Fruit fly (Drosophila melanogaster) whole organism, pupa: ENCODE results near the gene csw.

Source experiments
- CG12605 ChIP-seq: fragments of 200-800 bp; sonication (Bioruptor generic); IDR thresholded peaks from 2 replicates; pipeline ENCODE4 v1.3.6; 2022; ENCODE audit warnings: missing biosample characterization, missing genetic modification characterization
- CG14655 ChIP-seq: fragments of 200-800 bp; sonication (Bioruptor generic); optimal IDR thresholded peaks from 3 replicates; lab custom pipeline; 2017; ENCODE audit warnings: mild to moderate bottlenecking, missing biosample characterization, missing genetic modification reagents, missing genetic modification characterization
- CG15710 ChIP-seq: fragments of 200-800 bp; sonication (Bioruptor generic); optimal IDR thresholded peaks from 2 replicates; lab custom pipeline; 2018; ENCODE audit warnings: missing biosample characterization, mild to moderate bottlenecking, missing genetic modification characterization, moderate library complexity
- CG17806 ChIP-seq: fragments of 200-800 bp; sonication (Bioruptor generic); optimal IDR thresholded peaks from 2 replicates; lab custom pipeline; 2018; ENCODE audit warnings: missing biosample characterization, mild to moderate bottlenecking, missing genetic modification characterization, moderate library complexity
- CG34367 ChIP-seq: fragments of 200-800 bp; sonication (Bioruptor generic); optimal IDR thresholded peaks from 2 replicates; lab custom pipeline; 2018; ENCODE audit warnings: missing biosample characterization, mild to moderate bottlenecking, missing genetic modification characterization
- Pif1A ChIP-seq: fragments of 200-800 bp; sonication (Bioruptor generic); optimal IDR thresholded peaks from 3 replicates; lab custom pipeline; 2016; ENCODE audit warnings: missing biosample characterization, missing genetic modification characterization
- Pif1B ChIP-seq: fragments of 200-800 bp; sonication (Bioruptor generic); optimal IDR thresholded peaks from 3 replicates; lab custom pipeline; 2016; ENCODE audit warnings: missing biosample characterization, missing genetic modification characterization
- gl ChIP-seq: fragments of 200-800 bp; sonication (Bioruptor generic); optimal IDR thresholded peaks from 2 replicates; lab custom pipeline; 2018; ENCODE audit warnings: missing biosample characterization, mild to moderate bottlenecking, missing genetic modification characterization
- rn ChIP-seq: fragments of 200-800 bp; sonication (Bioruptor generic); IDR thresholded peaks from 2 replicates; pipeline ENCODE4 v1.3.6; 2022; ENCODE audit warnings: missing biosample characterization, missing genetic modification characterization

DNA sequence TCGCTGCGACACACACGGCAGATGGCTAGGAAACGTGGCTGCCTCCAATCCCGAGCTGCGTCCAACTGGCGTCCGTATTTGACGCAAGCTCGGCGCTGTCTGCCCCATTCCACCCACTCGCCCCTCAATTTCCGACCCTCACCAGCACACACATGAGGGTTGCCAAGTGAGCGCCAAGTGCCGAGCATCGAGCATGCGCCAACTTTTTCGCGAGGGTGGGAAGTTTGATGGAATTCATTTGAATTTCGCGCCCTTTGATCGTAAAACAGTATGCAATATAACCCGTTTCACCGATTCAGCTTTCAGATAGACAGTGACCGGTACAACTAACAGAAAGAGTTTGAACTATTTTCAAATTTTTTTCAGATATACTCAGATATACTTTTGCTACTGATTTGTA is 32.2 kb upstream of the csw start, which contains the start of gene Sik2:
- TF ChIP-seq CG34367 (tag; lab: Kevin White, UChicago) (no peak), Pif1A (no peak), CG12605 (GFP tag; lab: Robert Waterston, UW) (no peak), rn (no peak), Pif1B (GFP tag; lab: Kevin White, UChicago) (no peak), CG15710 (tag; lab: Kevin White, UChicago) (no peak), CG17806 (tag; lab: Kevin White, UChicago) (no peak), gl (tag; lab: Kevin White, UChicago) (no peak), CG14655 (GFP tag; lab: Kevin White, UChicago) (no peak)
